Worm (Caenorhabditis elegans) whole organism, dauer: ENCODE data around the gene ZK938.3.
"Not testable (repeated sequence)": the region's sequence is repeated elsewhere in the genome, so short reads cannot be mapped to it uniquely, and the experiment has no call there.

Experiments
- unc-62 ChIP-seq: sonication (generic microtip); optimal IDR thresholded peaks from 2 replicates; lab custom pipeline; 2017; ENCODE audit warnings: missing biosample characterization, missing genetic modification reagents, missing genetic modification characterization

The ZK938.3 gene

ce11 chrII:9833855-9834254 lies at the start of gene ZK938.3:
ZK938.3 (minus strand) TSS chrII:9833955.
- TF ChIP-seq unc-62 (GFP tag; lab: Kevin White, UChicago) = no peak

ce11 chrII:9880826-9881225 lies 47.1 kb upstream of the ZK938.3 start, which contains the start of gene C08H9.15:
C08H9.15 (plus strand) TSS chrII:9881193.
- TF ChIP-seq unc-62 (GFP tag; lab: Kevin White, UChicago) = no peak

ce11 chrII:9879815-9880214 lies 46.1 kb upstream of the ZK938.3 start:
- TF ChIP-seq unc-62 (GFP tag; lab: Kevin White, UChicago) = no peak

- no peak for TF ChIP-seq unc-62 (GFP tag; lab: Kevin White, UChicago)
Measured at ce11 chrII:9874508-9875229, 40.9 kb upstream of the ZK938.3 start, which contains the start of the genes chil-2 and ctsa-3.2. chil-2 (minus strand) TSS chrII:9874608. ctsa-3.2 (plus strand) TSS chrII:9875179.

ce11 chrII:9872961-9873360 lies 39.2 kb upstream of the ZK938.3 start, which contains the start of gene chil-8:
chil-8 (minus strand) TSS chrII:9873061.
- no peak for TF ChIP-seq unc-62 (GFP tag; lab: Kevin White, UChicago)

ce11 chrII:9871061-9871460 lies 37.3 kb upstream of the ZK938.3 start, which contains the start of gene chil-7:
chil-7 (minus strand) TSS chrII:9871172.
- no peak for TF ChIP-seq unc-62 (GFP tag; lab: Kevin White, UChicago)

- no peak for TF ChIP-seq unc-62 (GFP tag; lab: Kevin White, UChicago)
Measured at ce11 chrII:9868698-9869097, 34.9 kb upstream of the ZK938.3 start, which contains the start of gene old-1. old-1 (minus strand) TSS chrII:9868747.

ce11 chrII:9868207-9868606 lies 34.5 kb upstream of the ZK938.3 start:
- no peak for TF ChIP-seq unc-62 (GFP tag; lab: Kevin White, UChicago)

ce11 chrII:9866378-9866777 lies 32.6 kb upstream of the ZK938.3 start, which contains the start of gene chil-1:
chil-1 (minus strand) TSS chrII:9866478.
- TF ChIP-seq unc-62 (GFP tag; lab: Kevin White, UChicago) = not testable (repeated sequence)

- TF ChIP-seq unc-62 (GFP tag; lab: Kevin White, UChicago) = no peak
Measured at ce11 chrII:9862147-9862546, 28.4 kb upstream of the ZK938.3 start, which contains the start of gene C08H9.18. C08H9.18 (minus strand) TSS chrII:9862247.

- no peak for TF ChIP-seq unc-62 (GFP tag; lab: Kevin White, UChicago)
Measured at ce11 chrII:9861394-9861793, 27.6 kb upstream of the ZK938.3 start, which contains the start of gene chil-3. chil-3 (minus strand) TSS chrII:9861494.

ce11 chrII:9859575-9859974 lies 25.8 kb upstream of the ZK938.3 start, which contains the start of gene chil-5:
chil-5 (minus strand) TSS chrII:9859675.
- TF ChIP-seq unc-62 (GFP tag; lab: Kevin White, UChicago) = no peak

ce11 chrII:9857791-9858190 lies 24.0 kb upstream of the ZK938.3 start, which contains the start of gene chil-6:
chil-6 (minus strand) TSS chrII:9857891.
- no peak for TF ChIP-seq unc-62 (GFP tag; lab: Kevin White, UChicago)

- TF ChIP-seq unc-62 (GFP tag; lab: Kevin White, UChicago) = no peak
Measured at ce11 chrII:9855620-9856019, 21.9 kb upstream of the ZK938.3 start, which contains the start of gene chil-4. chil-4 (minus strand) TSS chrII:9855720.

ce11 chrII:9850945-9851344 lies 17.2 kb upstream of the ZK938.3 start, which contains the start of gene ZK938.10:
ZK938.10 (minus strand) TSS chrII:9851045.
- no peak for TF ChIP-seq unc-62 (GFP tag; lab: Kevin White, UChicago)

ce11 chrII:9849497-9849896 lies 15.7 kb upstream of the ZK938.3 start, which contains the start of gene old-2:
old-2 (minus strand) TSS chrII:9849597.
- TF ChIP-seq unc-62 (GFP tag; lab: Kevin White, UChicago) = no peak
